Worm (Caenorhabditis elegans) whole organism, L4/young adult: Measurements from ENCODE around the gene C08E8.1.

Source experiments
- W03F9.2 ChIP-seq: fragments of 150-350 bp; optimal IDR thresholded peaks from 2 replicates; lab custom pipeline; 2014; ENCODE audit warnings: missing biosample characterization, missing genetic modification characterization
- him-1 ChIP-seq: sonication (generic microtip); optimal IDR thresholded peaks from 2 replicates; lab custom pipeline; 2016; ENCODE audit warnings: missing genotype, missing genetic modification reagents, missing genetic modification characterization, missing compliant biosample characterization

- TF ChIP-seq him-1 (tag; lab: Kevin White, UChicago) (no peak), W03F9.2 (tag; lab: Kevin White, UChicago) (no peak)
Observed at ce11 chrV:18397814-18398213, 35.5 kb upstream of the C08E8.1 start, which contains the start of gene Y51A2B.16.
